Worm (Caenorhabditis elegans) whole organism, L1 larva: Measurements from ENCODE around the gene F35H8.1.
A peak's percentile ranks its signal among the peaks of the same experiment; 100 is the strongest.

Experiments
- C04F5.9 ChIP-seq: sonication (generic microtip); optimal IDR thresholded peaks from 2 replicates; lab custom pipeline; 2016; ENCODE audit warnings: missing genetic modification characterization, missing compliant biosample characterization
- F16B12.6 ChIP-seq: fragments of 150-350 bp; optimal IDR thresholded peaks from 2 replicates; lab custom pipeline; 2014; ENCODE audit warnings: missing biosample characterization, missing genetic modification characterization
- Y116A8C.19 ChIP-seq: sonication (generic microtip); optimal IDR thresholded peaks from 2 replicates; lab custom pipeline; 2016; ENCODE audit warnings: missing compliant biosample characterization, missing genetic modification characterization, borderline replicate concordance
- aha-1 ChIP-seq: fragments of 150-350 bp; optimal IDR thresholded peaks from 2 replicates; lab custom pipeline; 2014; ENCODE audit warnings: missing biosample characterization, missing genetic modification characterization
- alr-1 ChIP-seq: fragments of 200-800 bp; sonication (Bioruptor generic); optimal IDR thresholded peaks from 2 replicates; lab custom pipeline; 2018; ENCODE audit warnings: borderline replicate concordance, mild to moderate bottlenecking, missing genetic modification characterization, missing compliant biosample characterization
- ceh-63 ChIP-seq: fragments of 200-800 bp; sonication (Bioruptor generic); optimal IDR thresholded peaks from 2 replicates; lab custom pipeline; 2018; ENCODE audit warnings: mild to moderate bottlenecking, missing genetic modification characterization, missing compliant biosample characterization
- ceh-8 ChIP-seq: fragments of 200-800 bp; sonication (Bioruptor generic); optimal IDR thresholded peaks from 2 replicates; lab custom pipeline; 2018; ENCODE audit warnings: mild to moderate bottlenecking, missing genetic modification characterization, moderate library complexity, missing compliant biosample characterization
- ceh-82 ChIP-seq, 3 experiments: fragments of 150-350 bp in 1 of 3; sonication (generic microtip) in 2 of 3; optimal IDR thresholded peaks; 2 replicates each; lab custom pipeline; 2014 to 2017; ENCODE audit warnings: missing biosample characterization in 3 of 3, missing genetic modification characterization in 3 of 3
- ceh-88 ChIP-seq: fragments of 200-800 bp; sonication (Bioruptor generic); IDR thresholded peaks from 2 replicates; pipeline ENCODE4 v1.3.6; 2022; ENCODE audit warnings: missing genetic modification characterization, missing compliant biosample characterization
- ceh-90 ChIP-seq: sonication (generic microtip); optimal IDR thresholded peaks from 2 replicates; lab custom pipeline; 2016; ENCODE audit warnings: missing genetic modification characterization, missing compliant biosample characterization
- dpl-1 ChIP-seq, 3 experiments: fragments of 150-350 bp in 2 of 3; sonication (generic microtip) in 1 of 3; optimal IDR thresholded peaks; 2 replicates each; lab custom pipeline; 2014 to 2017; ENCODE audit warnings: missing biosample characterization in 3 of 3, missing genetic modification characterization in 3 of 3, missing genetic modification reagents in 3 of 3
- dsc-1 ChIP-seq: sonication (generic microtip); optimal IDR thresholded peaks from 2 replicates; lab custom pipeline; 2016; ENCODE audit warnings: mild to moderate bottlenecking, missing genetic modification characterization, missing compliant biosample characterization
- egl-27 ChIP-seq, 2 experiments: fragments of 150-350 bp in 1 of 2; sonication (generic microtip); optimal IDR thresholded peaks; 3 replicates each; lab custom pipeline; 2017 to 2018; ENCODE audit warnings: missing biosample characterization in 2 of 2, missing genetic modification characterization in 2 of 2, missing genetic modification reagents in 2 of 2
- elt-2 ChIP-seq: sonication (generic microtip); optimal IDR thresholded peaks from 2 replicates; lab custom pipeline; 2016; ENCODE audit warnings: missing genetic modification characterization, mild to moderate bottlenecking, inconsistent platforms, missing compliant biosample characterization, missing genetic modification reagents
- fkh-10 ChIP-seq: sonication (generic microtip); optimal IDR thresholded peaks from 2 replicates; lab custom pipeline; 2017; ENCODE audit warnings: missing biosample characterization, missing genetic modification reagents, missing genetic modification characterization
- fkh-4 ChIP-seq: sonication (generic microtip); optimal IDR thresholded peaks from 2 replicates; lab custom pipeline; 2016; ENCODE audit warnings: missing compliant biosample characterization, missing genetic modification characterization, borderline replicate concordance
- fkh-8 ChIP-seq: sonication (generic microtip); optimal IDR thresholded peaks from 2 replicates; lab custom pipeline; 2016; ENCODE audit warnings: mild to moderate bottlenecking, missing genetic modification characterization, missing compliant biosample characterization
- hlh-4 ChIP-seq: sonication (generic microtip); optimal IDR thresholded peaks from 2 replicates; lab custom pipeline; 2016; ENCODE audit warnings: mild to moderate bottlenecking, missing genetic modification characterization, missing compliant biosample characterization
- hpl-2 ChIP-seq: fragments of 150-350 bp; optimal IDR thresholded peaks from 2 replicates; lab custom pipeline; 2014; ENCODE audit warnings: missing biosample characterization, missing genetic modification reagents, missing genetic modification characterization
- irx-1 ChIP-seq: sonication (generic microtip); optimal IDR thresholded peaks from 2 replicates; lab custom pipeline; 2016; ENCODE audit warnings: missing genetic modification characterization, missing compliant biosample characterization
- isw-1 ChIP-seq: fragments of 200-800 bp; sonication (Bioruptor generic); IDR thresholded peaks from 2 replicates; pipeline ENCODE4 v1.3.6; 2022; ENCODE audit warnings: missing genetic modification characterization, missing compliant biosample characterization
- jun-1 ChIP-seq: fragments of 150-350 bp; optimal IDR thresholded peaks from 2 replicates; lab custom pipeline; 2014; ENCODE audit warnings: missing biosample characterization, missing genetic modification reagents, missing genetic modification characterization
- lin-13 ChIP-seq: fragments of 150-350 bp; optimal IDR thresholded peaks from 2 replicates; lab custom pipeline; 2014; ENCODE audit warnings: missing biosample characterization, missing genetic modification reagents, missing genetic modification characterization
- lin-15B ChIP-seq: fragments of 150-350 bp; sonication (generic microtip); optimal IDR thresholded peaks from 3 replicates; lab custom pipeline; 2014; ENCODE audit warnings: missing biosample characterization, missing genetic modification characterization
- lin-39 ChIP-seq: fragments of 150-350 bp; optimal IDR thresholded peaks from 2 replicates; lab custom pipeline; 2014; ENCODE audit warnings: missing biosample characterization, missing genetic modification reagents, missing genetic modification characterization
- lir-3 ChIP-seq: sonication (generic microtip); optimal IDR thresholded peaks from 2 replicates; lab custom pipeline; 2016; ENCODE audit warnings: mild to moderate bottlenecking, missing genetic modification characterization, moderate library complexity, missing compliant biosample characterization; ENCODE audit not compliant: poor library complexity
- mab-9 ChIP-seq: fragments of 200-800 bp; sonication (Bioruptor generic); IDR thresholded peaks from 2 replicates; pipeline ENCODE4 v1.3.6; 2022; ENCODE audit warnings: missing genetic modification reagents, missing genetic modification characterization, missing compliant biosample characterization
- mdl-1 ChIP-seq, 2 experiments: fragments of 150-350 bp; optimal IDR thresholded peaks; 2 replicates each; lab custom pipeline; 2014 to 2017; ENCODE audit warnings: missing biosample characterization in 2 of 2, missing genetic modification characterization in 2 of 2, inconsistent platforms in 1 of 2
- mep-1 ChIP-seq: fragments of 150-350 bp; optimal IDR thresholded peaks from 2 replicates; lab custom pipeline; 2014; ENCODE audit warnings: missing biosample characterization, missing genetic modification characterization
- nhr-11 ChIP-seq: fragments of 150-350 bp; optimal IDR thresholded peaks from 2 replicates; lab custom pipeline; 2014; ENCODE audit warnings: missing biosample characterization, missing genetic modification characterization
- nhr-19 ChIP-seq: fragments of 200-800 bp; sonication (Bioruptor generic); conservative IDR thresholded peaks from 2 replicates; pipeline ENCODE4 v1.3.6; 2022; ENCODE audit warnings: missing genetic modification characterization, missing compliant biosample characterization
- nhr-237 ChIP-seq: fragments of 150-350 bp; optimal IDR thresholded peaks from 2 replicates; lab custom pipeline; 2014; ENCODE audit warnings: missing biosample characterization, missing genetic modification characterization
- nhr-47 ChIP-seq: sonication (generic microtip); optimal IDR thresholded peaks from 2 replicates; lab custom pipeline; 2016; ENCODE audit warnings: mild to moderate bottlenecking, missing genetic modification characterization, moderate library complexity, missing compliant biosample characterization
- nhr-77 ChIP-seq: fragments of 150-350 bp; optimal IDR thresholded peaks from 2 replicates; lab custom pipeline; 2014; ENCODE audit warnings: missing biosample characterization, missing genetic modification characterization
- nhr-84 ChIP-seq: sonication (generic microtip); optimal IDR thresholded peaks from 2 replicates; lab custom pipeline; 2017; ENCODE audit warnings: missing biosample characterization, missing genetic modification characterization
- nhr-85 ChIP-seq: sonication (generic microtip); peaks from one replicate; lab custom pipeline; 2016; ENCODE audit warnings: missing genetic modification characterization, inconsistent platforms, missing compliant biosample characterization
- nhr-90 ChIP-seq: sonication (generic microtip); optimal IDR thresholded peaks from 2 replicates; lab custom pipeline; 2016; ENCODE audit warnings: mild to moderate bottlenecking, missing genetic modification characterization, missing compliant biosample characterization; ENCODE audit not compliant: poor library complexity
- pax-3 ChIP-seq: fragments of 200-800 bp; sonication (Bioruptor generic); optimal IDR thresholded peaks from 2 replicates; lab custom pipeline; 2018; ENCODE audit warnings: mild to moderate bottlenecking, missing genetic modification characterization, moderate library complexity, missing compliant biosample characterization
- skn-1 ChIP-seq: fragments of 150-350 bp; optimal IDR thresholded peaks from 2 replicates; lab custom pipeline; 2014; ENCODE audit warnings: missing biosample characterization, missing genetic modification characterization
- snpc-4 ChIP-seq: fragments of 150-350 bp; optimal IDR thresholded peaks from 2 replicates; lab custom pipeline; 2014; ENCODE audit warnings: missing biosample characterization, missing genetic modification characterization
- snu-23 ChIP-seq: sonication (generic microtip); optimal IDR thresholded peaks from 2 replicates; lab custom pipeline; 2016; ENCODE audit warnings: missing genetic modification characterization, missing compliant biosample characterization
- sox-4 ChIP-seq: sonication (generic microtip); optimal IDR thresholded peaks from 2 replicates; lab custom pipeline; 2016; ENCODE audit warnings: missing genetic modification characterization, missing compliant biosample characterization
- sptf-1 ChIP-seq: fragments of 150-350 bp; optimal IDR thresholded peaks from 2 replicates; lab custom pipeline; 2014; ENCODE audit warnings: missing biosample characterization, missing genetic modification characterization
- tbx-2 ChIP-seq: sonication (generic microtip); optimal IDR thresholded peaks from 2 replicates; lab custom pipeline; 2016; ENCODE audit warnings: missing genetic modification characterization, missing compliant biosample characterization
- unc-130 ChIP-seq: fragments of 150-350 bp; optimal IDR thresholded peaks from 2 replicates; lab custom pipeline; 2017; ENCODE audit warnings: missing biosample characterization, missing genetic modification characterization, inconsistent platforms
- unc-30 ChIP-seq: sonication (generic microtip); optimal IDR thresholded peaks from 2 replicates; lab custom pipeline; 2017; ENCODE audit warnings: missing biosample characterization, missing genetic modification characterization
- unc-86 ChIP-seq: sonication (generic microtip); optimal IDR thresholded peaks from 2 replicates; lab custom pipeline; 2016; ENCODE audit warnings: missing genetic modification characterization, missing compliant biosample characterization
- unc-98 ChIP-seq: fragments of 200-800 bp; sonication (Bioruptor generic); IDR thresholded peaks from 2 replicates; pipeline ENCODE4 v1.3.6; 2022; ENCODE audit warnings: missing genetic modification characterization, missing compliant biosample characterization
- xbp-1 ChIP-seq: sonication (generic microtip); optimal IDR thresholded peaks from 2 replicates; lab custom pipeline; 2016; ENCODE audit warnings: missing genetic modification characterization, missing compliant biosample characterization
- zag-1 ChIP-seq: fragments of 150-350 bp; optimal IDR thresholded peaks from 2 replicates; lab custom pipeline; 2014; ENCODE audit warnings: missing biosample characterization, missing genetic modification characterization
- ztf-4 ChIP-seq: fragments of 150-350 bp; optimal IDR thresholded peaks from 2 replicates; lab custom pipeline; 2014; ENCODE audit warnings: missing biosample characterization, missing genetic modification characterization

F35H8.1 gene

DNA sequence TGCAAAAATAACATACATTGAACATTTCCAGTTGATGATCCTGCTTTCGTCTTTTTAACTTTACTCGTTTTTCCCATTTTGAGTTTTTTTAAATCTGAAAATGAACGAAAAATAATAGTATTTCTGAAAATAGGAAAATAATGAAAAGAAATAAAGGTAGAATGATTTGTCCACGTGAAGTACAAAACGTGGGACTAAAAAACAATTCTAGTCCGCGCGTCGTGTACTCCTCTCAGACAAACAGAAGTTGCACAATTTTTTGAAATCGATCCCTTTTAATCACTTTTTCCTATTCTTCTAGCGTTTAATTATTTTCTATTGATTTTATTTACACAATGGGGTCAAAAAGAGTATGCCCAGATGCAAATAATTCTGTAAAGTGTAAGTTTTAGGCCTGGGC, 38.0 kb upstream of the F35H8.1 start, which contains the start of the genes E02H1.1 and tag-124 (continued):
- TF ChIP-seq nhr-77 (tag; lab: Kevin White, UChicago) (no peak), lin-15B (tag; lab: Kevin White, UChicago) (peak; percentile 32), pax-3 (tag; lab: Kevin White, UChicago) (peak; percentile 93), hpl-2 (no peak), zag-1 (tag; lab: Kevin White, UChicago) (no peak), egl-27 (tag; optimal IDR thresholded peaks at IDR 0.05; lab: Kevin White, UChicago) (no peak), ceh-8 (GFP tag; lab: Kevin White, UChicago) (peak; percentile 47), mab-9 (GFP tag; lab: Robert Waterston, UW) (peak; percentile 79), nhr-90 (tag; lab: Kevin White, UChicago) (peak; percentile 94), nhr-85 (tag; lab: Kevin White, UChicago) (peak; percentile 97), xbp-1 (tag; lab: Kevin White, UChicago) (peak; percentile 92), nhr-237 (tag; lab: Kevin White, UChicago) (no peak), alr-1 (no peak), F16B12.6 (tag; lab: Kevin White, UChicago) (peak; percentile 33), ceh-82 (tag; optimal IDR thresholded peaks at IDR 0.05; lab: Kevin White, UChicago) (peak; percentile 52 to 66 (median 65)), mep-1 (tag; lab: Kevin White, UChicago) (peak; percentile 78), nhr-19 (GFP tag; lab: Robert Waterston, UW) (peak; percentile 97), jun-1 (tag; lab: Kevin White, UChicago) (peak; percentile 42), lin-39 (tag; lab: Kevin White, UChicago) (peak; percentile 62), lin-13 (peak; percentile 16), unc-130 (tag; lab: Kevin White, UChicago) (peak; percentile 56), tbx-2 (peak; percentile 93), sox-4 (peak; percentile 95), nhr-47 (peak; percentile 93), fkh-10 (GFP tag; lab: Kevin White, UChicago) (no peak), unc-30 (tag; lab: Kevin White, UChicago) (peak; percentile 7), aha-1 (tag; lab: Kevin White, UChicago) (no peak), C04F5.9 (tag; lab: Kevin White, UChicago) (peak; percentile 92), hlh-4 (peak; percentile 66), fkh-4 (tag; lab: Kevin White, UChicago) (peak; percentile 96), dsc-1 (peak; percentile 96), unc-86 (peak; percentile 81), nhr-84 (no peak), fkh-8 (peak; percentile 84), irx-1 (tag; lab: Kevin White, UChicago) (peak; percentile 97), Y116A8C.19 (tag; lab: Kevin White, UChicago) (peak; percentile 93), snu-23 (GFP tag; lab: Kevin White, UChicago) (peak; percentile 91), isw-1 (GFP tag; lab: Robert Waterston, UW) (peak; percentile 77), snpc-4 (peak; percentile 38), skn-1 (peak; percentile 62), unc-98 (peak; percentile 80), ceh-90 (peak; percentile 96), ceh-88 (GFP tag; lab: Robert Waterston, UW) (peak; percentile 84), sptf-1 (tag; lab: Kevin White, UChicago) (no peak), dpl-1 (GFP tag; optimal IDR thresholded peaks at IDR 0.05; lab: Kevin White, UChicago) (peak; percentile 65 to 77 (median 73)), ceh-63 (GFP tag; lab: Kevin White, UChicago) (peak; percentile 65), ztf-4 (peak; percentile 79), mdl-1 (tag; optimal IDR thresholded peaks at IDR 0.05; lab: Kevin White, UChicago) (peak in 1 of 2 experiments; percentile 65), nhr-11 (tag; lab: Kevin White, UChicago) (peak; percentile 66), elt-2 (tag; lab: Kevin White, UChicago) (peak; percentile 88), lir-3 (tag; lab: Kevin White, UChicago) (peak; percentile 98)
